Worm (Caenorhabditis elegans): ENCODE measurements around the gene F07E5.13.

The F07E5.13 gene

ce11 chrII:2063989-2064388, at the start of gene F07E5.13:
TSS of gene F07E5.13 (minus strand) at chrII:2064089.
- TF ChIP-seq die-1 (tag; optimal IDR thresholded peaks at IDR 0.05) (no peak), hlh-26 (GFP tag; conservative IDR thresholded peaks at IDR 0.05) (no peak), F39B2.1 (GFP tag; IDR thresholded peaks at IDR 0.05) (no peak), B0019.2 (GFP tag; conservative IDR thresholded peaks at IDR 0.05) (no peak)

ce11 chrII:2112948-2113347, 49.1 kb upstream of the F07E5.13 start, which contains the start of gene R52.6:
TSS of gene R52.6 (minus strand) at chrII:2113048.
- TF ChIP-seq repo-1 (tag; optimal IDR thresholded peaks at IDR 0.05) (no peak), chd-7 (tag; optimal IDR thresholded peaks at IDR 0.05) (no peak), pbrm-1 (GFP tag; IDR thresholded peaks at IDR 0.05) (no peak), lag-1 (GFP tag; IDR thresholded peaks at IDR 0.05) (no peak), nhr-120 (GFP tag; IDR thresholded peaks at IDR 0.05) (no peak), bed-2 (GFP tag; IDR thresholded peaks at IDR 0.05) (no peak), hlh-12 (tag; optimal IDR thresholded peaks at IDR 0.05) (no peak)

- TF ChIP-seq ceh-100 (GFP tag; IDR thresholded peaks at IDR 0.05): no peak
- peak; percentile 52 for TF ChIP-seq him-1 (tag; optimal IDR thresholded peaks at IDR 0.05)
These were observed 46.1 kb upstream of the F07E5.13 start, which contains the start of gene R52.5 for ce11 chrII:2109943-2110342. TSS of gene R52.5 (minus strand) at chrII:2110043.

ce11 chrII:2108295-2108694, 44.4 kb upstream of the F07E5.13 start, which contains the start of gene R52.4:
TSS of gene R52.4 (minus strand) at chrII:2108395.
- TF ChIP-seq lin-40 (tag; optimal IDR thresholded peaks at IDR 0.05) (no peak), D2030.7 (GFP tag; IDR thresholded peaks at IDR 0.05) (no peak)

ce11 chrII:2099139-2099976, 35.5 kb upstream of the F07E5.13 start, which contains the start of gene math-42:
TSS of gene math-42 (plus strand) at chrII:2099926.
- TF ChIP-seq nhr-80 (tag; optimal IDR thresholded peaks at IDR 0.05) (peak; percentile 27), tbp1 (GFP tag; optimal IDR thresholded peaks at IDR 0.05) (no peak)

ce11 chrII:2094924-2095650, 31.2 kb upstream of the F07E5.13 start, which contains the start of gene T16A1.2:
TSS of gene T16A1.2 (plus strand) at chrII:2095600.
- TF ChIP-seq ekl-4 (GFP tag; IDR thresholded peaks at IDR 0.05) (no peak), F39B2.1 (GFP tag; IDR thresholded peaks at IDR 0.05) (no peak), attf-6 (GFP tag; IDR thresholded peaks at IDR 0.05) (no peak), ztf-28 (GFP tag; IDR thresholded peaks at IDR 0.05) (no peak), snpc-1.3 (tag; optimal IDR thresholded peaks at IDR 0.05; ENCODE audit: insufficient read depth) (no peak), lin-26 (GFP tag; IDR thresholded peaks at IDR 0.05) (no peak), cebp-1 (GFP tag; IDR thresholded peaks at IDR 0.05) (no peak), cebp-1 (tag; optimal IDR thresholded peaks at IDR 0.05) (no peak), K11D2.4 (GFP tag; IDR thresholded peaks at IDR 0.05) (no peak), ztf-25 (GFP tag; IDR thresholded peaks at IDR 0.05) (no peak), gei-17 (GFP tag; optimal IDR thresholded peaks at IDR 0.05) (no peak)

All from whole organism, young adult.